Worm (Caenorhabditis elegans): ENCODE data around the gene shk-1.

shk-1 gene

ce11 chrII:9716417-9717039 lies 41.5 kb upstream of the shk-1 start, which contains the start of gene wee-1.3:
Gene wee-1.3 (minus strand): TSS chrII:9716467.
- TF ChIP-seq tra-1 (GFP tag; IDR thresholded peaks at IDR 0.05) = 0 out of 2 replicates have a peak, but pooled peaks have one; percentile 43
- TF ChIP-seq spr-1 (tag; optimal IDR thresholded peaks at IDR 0.05) = peak; percentile 12
- TF ChIP-seq F10B5.3 (tag; optimal IDR thresholded peaks at IDR 0.05) = no peak
- no peak for TF ChIP-seq nhr-42 (GFP tag; IDR thresholded peaks at IDR 0.05)
- no peak for TF ChIP-seq ztf-11 (tag; optimal IDR thresholded peaks at IDR 0.05)
- TF ChIP-seq daf-12 (tag; optimal IDR thresholded peaks at IDR 0.05) = no peak
- TF ChIP-seq Y48G9A.11 (GFP tag; IDR thresholded peaks at IDR 0.05) = peak; percentile 22; the same call in 1 of the 2 replicates
- peak; percentile 80 for TF ChIP-seq lin-38 (GFP tag; IDR thresholded peaks at IDR 0.05)
- TF ChIP-seq lir-3 (tag; optimal IDR thresholded peaks at IDR 0.05) = no peak
- no peak for TF ChIP-seq sdz-12 (GFP tag; optimal IDR thresholded peaks at IDR 0.05)
- 0 out of 2 replicates have a peak, but pooled peaks have one; percentile 18 for TF ChIP-seq arid-1 (GFP tag; conservative IDR thresholded peaks at IDR 0.05)
- no peak for TF ChIP-seq ceh-32 (tag; optimal IDR thresholded peaks at IDR 0.05; ENCODE audit: poor library complexity)
- TF ChIP-seq aly-2 (tag; optimal IDR thresholded peaks at IDR 0.05) = no peak
- TF ChIP-seq D1046.2 (GFP tag; IDR thresholded peaks at IDR 0.05) = no peak
- TF ChIP-seq zag-1 (tag; optimal IDR thresholded peaks at IDR 0.05) = no peak
- no peak for TF ChIP-seq fos-1 (tag; optimal IDR thresholded peaks at IDR 0.05)
- TF ChIP-seq mep-1 (tag; optimal IDR thresholded peaks at IDR 0.05) = peak; percentile 71
- no peak for TF ChIP-seq attf-4 (tag; optimal IDR thresholded peaks at IDR 0.05)
- TF ChIP-seq cey-2 (tag; optimal IDR thresholded peaks at IDR 0.05; ENCODE audit: borderline replicate concordance, insufficient read depth) = no peak
- no peak for TF ChIP-seq dmd-8 (GFP tag; IDR thresholded peaks at IDR 0.05)
- TF ChIP-seq ceh-28 (tag; optimal IDR thresholded peaks at IDR 0.05) = no peak
- TF ChIP-seq nhr-76 (tag; optimal IDR thresholded peaks at IDR 0.05) = no peak
- no peak for TF ChIP-seq mxl-2 (GFP tag; conservative IDR thresholded peaks at IDR 0.05)
- TF ChIP-seq nhr-111 (GFP tag; optimal IDR thresholded peaks at IDR 0.05) = no peak
- TF ChIP-seq saeg-2 (GFP tag; IDR thresholded peaks at IDR 0.05) = no peak
- TF ChIP-seq dmd-6 (GFP tag; IDR thresholded peaks at IDR 0.05) = peak; percentile 53
- TF ChIP-seq dve-1 (tag; optimal IDR thresholded peaks at IDR 0.05; ENCODE audit: insufficient read depth) = peak; percentile 72
- no peak for TF ChIP-seq skn-1 (tag; optimal IDR thresholded peaks at IDR 0.05)
- TF ChIP-seq dpl-1 (GFP tag; optimal IDR thresholded peaks at IDR 0.05) = peak; percentile 99
- TF ChIP-seq hlh-11 (tag; optimal IDR thresholded peaks at IDR 0.05) = peak; percentile 57
- no peak for TF ChIP-seq pha-4 (GFP tag; IDR thresholded peaks at IDR 0.05)
- TF ChIP-seq pha-4 (tag; optimal IDR thresholded peaks at IDR 0.05) = peak; percentile 82
- TF ChIP-seq mes-2 (tag; optimal IDR thresholded peaks at IDR 0.05; ENCODE audit: poor library complexity, severe bottlenecking) = peak; percentile 86
- TF ChIP-seq zfp-3 (GFP tag; conservative IDR thresholded peaks at IDR 0.05) = no peak
- TF ChIP-seq T20F7.1 (GFP tag; optimal IDR thresholded peaks at IDR 0.05) = peak; percentile 84
- TF ChIP-seq jun-1 (tag; optimal IDR thresholded peaks at IDR 0.05) = no peak
- TF ChIP-seq F26F4.8 (GFP tag; conservative IDR thresholded peaks at IDR 0.05) = no peak
- TF ChIP-seq aha-1 (tag) = peak; percentile 92
- no peak for TF ChIP-seq mxl-3 (GFP tag; optimal IDR thresholded peaks at IDR 0.05)
- no peak for TF ChIP-seq tag-97 (GFP tag; IDR thresholded peaks at IDR 0.05)
- TF ChIP-seq zfp-2 (tag; optimal IDR thresholded peaks at IDR 0.05) = no peak
- peak; percentile 8 for TF ChIP-seq nhr-102 (tag; optimal IDR thresholded peaks at IDR 0.05)
- TF ChIP-seq Y5F2A.4 (GFP tag; optimal IDR thresholded peaks at IDR 0.05) = no peak
- TF ChIP-seq daf-16 (GFP tag; optimal IDR thresholded peaks at IDR 0.05) = no peak
- TF ChIP-seq daf-16 (tag; optimal IDR thresholded peaks at IDR 0.05) = no peak
- TF ChIP-seq hif-1 (tag; optimal IDR thresholded peaks at IDR 0.05) = peak in 1 of 2 experiments; percentile 29
- no peak for TF ChIP-seq ceh-20 (GFP tag; IDR thresholded peaks at IDR 0.05)
- TF ChIP-seq vab-7 (GFP tag; IDR thresholded peaks at IDR 0.05) = no peak
- TF ChIP-seq ces-1 (GFP tag; optimal IDR thresholded peaks at IDR 0.05) = no peak
- TF ChIP-seq Y105C5A.15 (GFP tag; IDR thresholded peaks at IDR 0.05) = no peak
- TF ChIP-seq egl-27 (tag; optimal IDR thresholded peaks at IDR 0.05) = no peak

Data from whole organism, L4 larva.